Worm (Caenorhabditis elegans): ENCODE data around the gene lurp-3.
"Not testable (repeated sequence)": the region's sequence is repeated elsewhere in the genome, so short reads cannot be mapped to it uniquely, and the experiment has no call there.

The lurp-3 gene

ce11 chrV:13427378-13427777, 28.2 kb upstream of the lurp-3 start:
- TF ChIP-seq T22C8.4 (GFP tag; IDR thresholded peaks at IDR 0.05) (no peak), med-1 (GFP tag; optimal IDR thresholded peaks at IDR 0.05; ENCODE audit: insufficient read depth) (no peak), ztf-23 (GFP tag; IDR thresholded peaks at IDR 0.05) (no peak), tab-1 (GFP tag; IDR thresholded peaks at IDR 0.05) (no peak), cog-1 (tag; optimal IDR thresholded peaks at IDR 0.05) (no peak), ztf-29 (GFP tag; IDR thresholded peaks at IDR 0.05) (no peak), flt-1 (GFP tag; IDR thresholded peaks at IDR 0.05) (no peak), ref-1 (GFP tag; conservative IDR thresholded peaks at IDR 0.05) (no peak), klf-2 (GFP tag; conservative IDR thresholded peaks at IDR 0.05) (no peak)

ce11 chrV:13428660-13429059, 26.9 kb upstream of the lurp-3 start, which contains the start of gene srd-19:
Gene srd-19, minus strand, starts transcription at chrV:13428760.
- TF ChIP-seq flt-1 (GFP tag; IDR thresholded peaks at IDR 0.05) = no peak
- no peak for TF ChIP-seq T22C8.4 (GFP tag; IDR thresholded peaks at IDR 0.05)
- no peak for TF ChIP-seq ref-1 (GFP tag; conservative IDR thresholded peaks at IDR 0.05)
- no peak for TF ChIP-seq cog-1 (tag; optimal IDR thresholded peaks at IDR 0.05)
- no peak for TF ChIP-seq med-1 (GFP tag; optimal IDR thresholded peaks at IDR 0.05; ENCODE audit: insufficient read depth)
- no peak for TF ChIP-seq ztf-23 (GFP tag; IDR thresholded peaks at IDR 0.05)
- no peak for TF ChIP-seq tab-1 (GFP tag; IDR thresholded peaks at IDR 0.05)
- TF ChIP-seq ztf-29 (GFP tag; IDR thresholded peaks at IDR 0.05) = no peak
- TF ChIP-seq klf-2 (GFP tag; conservative IDR thresholded peaks at IDR 0.05) = no peak

ce11 chrV:13432364-13432763, 23.2 kb upstream of the lurp-3 start, which contains the start of gene srd-17:
Gene srd-17, minus strand, starts transcription at chrV:13432714.
- TF ChIP-seq cog-1 (tag; optimal IDR thresholded peaks at IDR 0.05) (no peak), tab-1 (GFP tag; IDR thresholded peaks at IDR 0.05) (no peak), ztf-23 (GFP tag; IDR thresholded peaks at IDR 0.05) (no peak), T22C8.4 (GFP tag; IDR thresholded peaks at IDR 0.05) (no peak), flt-1 (GFP tag; IDR thresholded peaks at IDR 0.05) (no peak), ref-1 (GFP tag; conservative IDR thresholded peaks at IDR 0.05) (no peak), klf-2 (GFP tag; conservative IDR thresholded peaks at IDR 0.05) (no peak), ztf-29 (GFP tag; IDR thresholded peaks at IDR 0.05) (no peak), med-1 (GFP tag; optimal IDR thresholded peaks at IDR 0.05; ENCODE audit: insufficient read depth) (no peak)

- TF ChIP-seq ref-1 (GFP tag; conservative IDR thresholded peaks at IDR 0.05) (no peak), ztf-23 (GFP tag; IDR thresholded peaks at IDR 0.05) (no peak), ztf-29 (GFP tag; IDR thresholded peaks at IDR 0.05) (no peak), klf-2 (GFP tag; conservative IDR thresholded peaks at IDR 0.05) (no peak), T22C8.4 (GFP tag; IDR thresholded peaks at IDR 0.05) (no peak), med-1 (GFP tag; optimal IDR thresholded peaks at IDR 0.05; ENCODE audit: insufficient read depth) (no peak), cog-1 (tag; optimal IDR thresholded peaks at IDR 0.05) (no peak), flt-1 (GFP tag; IDR thresholded peaks at IDR 0.05) (no peak), tab-1 (GFP tag; IDR thresholded peaks at IDR 0.05) (no peak)
Measured at ce11 chrV:13437473-13438074, 18.0 kb upstream of the lurp-3 start, which contains the start of gene mes-4. Gene mes-4, minus strand, starts transcription at chrV:13437545.

- TF ChIP-seq tab-1 (GFP tag; IDR thresholded peaks at IDR 0.05) = no peak
Measured at ce11 chrV:13441661-13442060, 13.9 kb upstream of the lurp-3 start, which contains the start of gene col-162. Gene col-162, plus strand, starts transcription at chrV:13441961.

ce11 chrV:13442819-13443218, 12.7 kb upstream of the lurp-3 start:
- TF ChIP-seq T22C8.4 (GFP tag; IDR thresholded peaks at IDR 0.05) = no peak
- no peak for TF ChIP-seq ref-1 (GFP tag; conservative IDR thresholded peaks at IDR 0.05)
- no peak for TF ChIP-seq flt-1 (GFP tag; IDR thresholded peaks at IDR 0.05)
- no peak for TF ChIP-seq ztf-23 (GFP tag; IDR thresholded peaks at IDR 0.05)
- no peak for TF ChIP-seq klf-2 (GFP tag; conservative IDR thresholded peaks at IDR 0.05)

- not testable (repeated sequence) for TF ChIP-seq ztf-29 (GFP tag; IDR thresholded peaks at IDR 0.05); ztf-23 (GFP tag; IDR thresholded peaks at IDR 0.05); med-1 (GFP tag; optimal IDR thresholded peaks at IDR 0.05; ENCODE audit: insufficient read depth)
Measured at ce11 chrV:13443535-13443934, 12.0 kb upstream of the lurp-3 start, which contains the start of gene Y2H9A.6. Gene Y2H9A.6, plus strand, starts transcription at chrV:13443835.

- TF ChIP-seq cog-1 (tag; optimal IDR thresholded peaks at IDR 0.05) (no peak), ref-1 (GFP tag; conservative IDR thresholded peaks at IDR 0.05) (no peak), flt-1 (GFP tag; IDR thresholded peaks at IDR 0.05) (no peak), med-1 (GFP tag; optimal IDR thresholded peaks at IDR 0.05; ENCODE audit: insufficient read depth) (no peak), ztf-29 (GFP tag; IDR thresholded peaks at IDR 0.05) (no peak), T22C8.4 (GFP tag; IDR thresholded peaks at IDR 0.05) (no peak), ztf-23 (GFP tag; IDR thresholded peaks at IDR 0.05) (no peak), klf-2 (GFP tag; conservative IDR thresholded peaks at IDR 0.05) (no peak), tab-1 (GFP tag; IDR thresholded peaks at IDR 0.05) (no peak)
Measured at ce11 chrV:13445229-13445949, 10.2 kb upstream of the lurp-3 start, which contains the start of gene Y2H9A.4. Gene Y2H9A.4, plus strand, starts transcription at chrV:13445899.

- TF ChIP-seq ref-1 (GFP tag; conservative IDR thresholded peaks at IDR 0.05) (no peak), ztf-23 (GFP tag; IDR thresholded peaks at IDR 0.05) (no peak), med-1 (GFP tag; optimal IDR thresholded peaks at IDR 0.05; ENCODE audit: insufficient read depth) (no peak), flt-1 (GFP tag; IDR thresholded peaks at IDR 0.05) (no peak), T22C8.4 (GFP tag; IDR thresholded peaks at IDR 0.05) (no peak), cog-1 (tag; optimal IDR thresholded peaks at IDR 0.05) (no peak), klf-2 (GFP tag; conservative IDR thresholded peaks at IDR 0.05) (no peak)
Measured at ce11 chrV:13453334-13453733, 2.2 kb upstream of the lurp-3 start, which contains the start of gene lurp-2. Gene lurp-2, plus strand, starts transcription at chrV:13453634.

ce11 chrV:13457858-13458257, 2.3 kb downstream of the lurp-3 start, which contains the start of gene F25H9.2:
Gene F25H9.2, plus strand, starts transcription at chrV:13458083.
- no peak for TF ChIP-seq flt-1 (GFP tag; IDR thresholded peaks at IDR 0.05)

Data from whole organism, midembryonic.